Fruit fly (Drosophila melanogaster): Measurements from ENCODE around the gene D2hgdh.

D2hgdh gene

dm6 chrX:2141854-2142216, 546 bp downstream of the D2hgdh start (continued):
- 0 out of 3 replicates have a peak, but pooled peaks have one; percentile 49 for TF ChIP-seq CG17361 (GFP tag; IDR thresholded peaks at IDR 0.05)
- TF ChIP-seq CG17912 (GFP tag; optimal IDR thresholded peaks at IDR 0.05), result peak; percentile 79
- TF ChIP-seq CG14965 (GFP tag; optimal IDR thresholded peaks at IDR 0.05; ENCODE audit: borderline replicate concordance), result no peak
- TF ChIP-seq CG1792 (GFP tag; optimal IDR thresholded peaks at IDR 0.05), result peak; percentile 15
- TF ChIP-seq prd (optimal IDR thresholded peaks at IDR 0.05), result no peak
- TF ChIP-seq prd (GFP tag; IDR thresholded peaks at IDR 0.05), result peak; percentile 35; the same call in 2 of the 3 replicates
- TF ChIP-seq CG42726 (GFP tag; IDR thresholded peaks at IDR 0.05; ENCODE audit: partially characterized antibody), result no peak
- peak; percentile 64 for TF ChIP-seq vvl (GFP tag; IDR thresholded peaks at IDR 0.05)
- peak; percentile 61 for TF ChIP-seq Asciz (GFP tag; optimal IDR thresholded peaks at IDR 0.05)
- no peak for TF ChIP-seq p53 (GFP tag; optimal IDR thresholded peaks at IDR 0.05)
- TF ChIP-seq Atf3 (GFP tag; optimal IDR thresholded peaks at IDR 0.05), result no peak
- TF ChIP-seq Blimp-1 (GFP tag; optimal IDR thresholded peaks at IDR 0.05), result peak; percentile 36
- peak; percentile 43 for TF ChIP-seq Dek (tag; optimal IDR thresholded peaks at IDR 0.05)
- TF ChIP-seq CG7357 (GFP tag; IDR thresholded peaks at IDR 0.05), result no peak
- TF ChIP-seq CG14710 (tag; optimal IDR thresholded peaks at IDR 0.05), result peak; percentile 0
- peak; percentile 21 for TF ChIP-seq Mad (GFP tag; optimal IDR thresholded peaks at IDR 0.05)
- TF ChIP-seq caup (GFP tag; optimal IDR thresholded peaks at IDR 0.05; ENCODE audit: severe bottlenecking), result peak; percentile 64
- TF ChIP-seq Nf-YC (tag; optimal IDR thresholded peaks at IDR 0.05), result peak; percentile 30
- peak; percentile 46; the same call in 1 of the 3 replicates for TF ChIP-seq CG14050 (GFP tag; IDR thresholded peaks at IDR 0.05)
- TF ChIP-seq Bteb2 (GFP tag; optimal IDR thresholded peaks at IDR 0.05), result no peak
- no peak for TF ChIP-seq CG3847 (GFP tag; IDR thresholded peaks at IDR 0.05)
- TF ChIP-seq maf-S (GFP tag; optimal IDR thresholded peaks at IDR 0.05), result no peak
- TF ChIP-seq psq (GFP tag; optimal IDR thresholded peaks at IDR 0.05), result peak; percentile 26
- TF ChIP-seq sisA (GFP tag; IDR thresholded peaks at IDR 0.05), result no peak
- TF ChIP-seq CG34422 (GFP tag; IDR thresholded peaks at IDR 0.05), result peak; percentile 28; the same call in 1 of the 3 replicates
- peak; percentile 59 for TF ChIP-seq Rfx (GFP tag; IDR thresholded peaks at IDR 0.05)
- no peak for TF ChIP-seq Trl (optimal IDR thresholded peaks at IDR 0.05)
- TF ChIP-seq Trl (GFP tag; optimal IDR thresholded peaks at IDR 0.05), result peak; percentile 43
- peak; percentile 30 for TF ChIP-seq CG5180 (GFP tag; optimal IDR thresholded peaks at IDR 0.05)
- no peak; the same call in 1 of the 2 replicates for TF ChIP-seq E2f2 (GFP tag; IDR thresholded peaks at IDR 0.05)
- TF ChIP-seq CG8924 (tag; optimal IDR thresholded peaks at IDR 0.05), result peak; percentile 51
- TF ChIP-seq lbe (GFP tag; optimal IDR thresholded peaks at IDR 0.05), result peak; percentile 67
- peak; percentile 42 for TF ChIP-seq Fer1 (GFP tag; optimal IDR thresholded peaks at IDR 0.05)
- no peak for TF ChIP-seq gfzf (GFP tag; optimal IDR thresholded peaks at IDR 0.05)
- TF ChIP-seq CG15514 (GFP tag; optimal IDR thresholded peaks at IDR 0.05), result peak; percentile 42
- no peak for TF ChIP-seq sim (GFP tag; IDR thresholded peaks at IDR 0.05)
- no peak for TF ChIP-seq crol (GFP tag; IDR thresholded peaks at IDR 0.05)
- TF ChIP-seq dmrt99B (tag; optimal IDR thresholded peaks at IDR 0.05), result peak; percentile 47
- peak; percentile 22 for TF ChIP-seq CG33213 (GFP tag; optimal IDR thresholded peaks at IDR 0.05)
- no peak for TF ChIP-seq Optix (GFP tag; IDR thresholded peaks at IDR 0.05)
- no peak for TF ChIP-seq CG15073 (GFP tag; optimal IDR thresholded peaks at IDR 0.05)
- peak; percentile 20 for TF ChIP-seq CG15601 (tag; optimal IDR thresholded peaks at IDR 0.05)
- TF ChIP-seq CG43689 (GFP tag; IDR thresholded peaks at IDR 0.05), result peak; percentile 63
- TF ChIP-seq slp2 (GFP tag; optimal IDR thresholded peaks at IDR 0.05), result peak; percentile 3
- TF ChIP-seq Ada2b (GFP tag; IDR thresholded peaks at IDR 0.05), result peak; percentile 31; the same call in 1 of the 2 replicates
- TF ChIP-seq ssp (GFP tag; IDR thresholded peaks at IDR 0.05), result no peak
- no peak for TF ChIP-seq CG3065 (GFP tag; optimal IDR thresholded peaks at IDR 0.05)
- TF ChIP-seq da (GFP tag; optimal IDR thresholded peaks at IDR 0.05), result no peak
- TF ChIP-seq Awh (GFP tag; IDR thresholded peaks at IDR 0.05), result peak; percentile 87
- no peak for TF ChIP-seq CG31224 (GFP tag; IDR thresholded peaks at IDR 0.05)
- no peak for TF ChIP-seq pzg (GFP tag; optimal IDR thresholded peaks at IDR 0.05)
- TF ChIP-seq CG9215 (GFP tag; IDR thresholded peaks at IDR 0.05), result peak; percentile 23; the same call in 1 of the 2 replicates
